Worm (Caenorhabditis elegans): ENCODE results near the gene ugt-40.

DNA sequence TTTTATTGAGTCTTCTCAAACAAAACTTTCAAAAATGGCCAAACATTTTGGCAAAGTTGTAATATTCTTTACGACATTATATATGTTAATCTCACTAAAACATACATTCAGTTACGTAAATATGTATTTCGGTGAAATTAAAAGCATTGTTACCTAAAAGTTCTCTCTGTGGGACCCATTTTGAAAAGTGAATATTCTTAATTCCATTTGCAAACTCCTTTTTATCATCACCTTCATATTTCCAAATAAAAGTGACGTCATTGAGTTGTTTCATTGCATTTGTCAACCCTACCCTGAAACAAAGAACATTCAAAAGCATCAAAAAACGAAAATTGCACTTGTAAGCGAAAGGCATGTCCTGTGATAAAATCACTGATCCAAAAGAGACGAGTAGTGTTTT, 1.4 kb downstream of the ugt-40 start:
- TF ChIP-seq ces-1 (GFP tag; optimal IDR thresholded peaks at IDR 0.05) (no peak), ztf-4 (tag; optimal IDR thresholded peaks at IDR 0.05) (no peak), C04F5.9 (tag; optimal IDR thresholded peaks at IDR 0.05) (no peak), unc-98 (GFP tag; IDR thresholded peaks at IDR 0.05) (no peak), dpl-1 (GFP tag; optimal IDR thresholded peaks at IDR 0.05) (no peak), nhr-77 (tag; optimal IDR thresholded peaks at IDR 0.05) (no peak), unc-86 (tag; optimal IDR thresholded peaks at IDR 0.05) (no peak), aha-1 (tag; optimal IDR thresholded peaks at IDR 0.05) (no peak), blmp-1 (tag; optimal IDR thresholded peaks at IDR 0.05) (no peak), jun-1 (tag; optimal IDR thresholded peaks at IDR 0.05) (no peak), aly-2 (tag; optimal IDR thresholded peaks at IDR 0.05) (no peak), alr-1 (tag; optimal IDR thresholded peaks at IDR 0.05; ENCODE audit: borderline replicate concordance) (no peak), lsy-2 (tag; optimal IDR thresholded peaks at IDR 0.05) (no peak)

Data from whole organism, L1 larva.